Worm (Caenorhabditis elegans): Measurements from ENCODE around the gene hot-8.

hot-8 gene

ce11 chrX:1179984-1180383 is at the start of gene hot-8:
hot-8 (plus strand) TSS chrX:1180284.
- TF ChIP-seq sea-1 (GFP tag; conservative IDR thresholded peaks at IDR 0.05) (no peak), flt-1 (GFP tag; IDR thresholded peaks at IDR 0.05) (no peak), scrt-1 (GFP tag; IDR thresholded peaks at IDR 0.05) (no peak), tra-4 (tag; optimal IDR thresholded peaks at IDR 0.05) (no peak), hmbx-1 (tag; optimal IDR thresholded peaks at IDR 0.05) (no peak), tbx-11 (GFP tag; IDR thresholded peaks at IDR 0.05) (no peak), ceh-36 (tag; optimal IDR thresholded peaks at IDR 0.05) (no peak), ets-7 (tag; optimal IDR thresholded peaks at IDR 0.05) (no peak), hnd-1 (tag; optimal IDR thresholded peaks at IDR 0.05) (no peak), ceh-13 (GFP tag; optimal IDR thresholded peaks at IDR 0.05) (no peak), aly-1 (tag; optimal IDR thresholded peaks at IDR 0.05) (no peak), ama-1 (optimal IDR thresholded peaks at IDR 0.05) (no peak)

DNA sequence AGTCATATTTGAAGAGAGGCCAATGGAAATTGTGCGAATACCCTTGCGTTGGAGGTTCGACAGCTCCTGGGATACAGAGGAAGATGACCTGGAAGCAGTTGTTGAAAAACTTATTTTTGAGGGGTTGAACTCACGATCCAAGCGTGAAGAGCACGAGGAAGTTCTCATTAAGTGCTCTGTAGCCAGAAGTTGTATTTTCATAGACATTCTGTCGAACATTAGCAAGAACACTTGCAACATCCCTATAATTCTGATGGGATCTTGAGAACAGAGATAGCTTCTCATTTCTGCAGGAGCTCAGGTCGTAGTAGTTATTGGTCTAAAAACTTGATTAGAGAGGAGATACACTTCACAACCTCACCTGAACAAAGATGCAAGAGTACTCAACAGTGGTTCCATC is 38.5 kb upstream of the hot-8 start:
- TF ChIP-seq tbx-11 (GFP tag; IDR thresholded peaks at IDR 0.05) (no peak), tbx-37 (GFP tag; conservative IDR thresholded peaks at IDR 0.05) (no peak), pes-1 (GFP tag; IDR thresholded peaks at IDR 0.05) (no peak), ets-7 (tag; optimal IDR thresholded peaks at IDR 0.05) (no peak), hmbx-1 (tag; optimal IDR thresholded peaks at IDR 0.05) (no peak), F13C5.2 (tag; optimal IDR thresholded peaks at IDR 0.05) (no peak), hmg-4 (GFP tag; optimal IDR thresholded peaks at IDR 0.05) (no peak), flt-1 (GFP tag; IDR thresholded peaks at IDR 0.05) (no peak), aly-1 (tag; optimal IDR thresholded peaks at IDR 0.05) (no peak), B0310.2 (tag; optimal IDR thresholded peaks at IDR 0.05) (no peak), scrt-1 (GFP tag; IDR thresholded peaks at IDR 0.05) (no peak), ama-1 (optimal IDR thresholded peaks at IDR 0.05) (no peak), sea-1 (GFP tag; conservative IDR thresholded peaks at IDR 0.05) (no peak), hnd-1 (tag; optimal IDR thresholded peaks at IDR 0.05) (no peak), ceh-13 (GFP tag; optimal IDR thresholded peaks at IDR 0.05) (no peak), ceh-36 (tag; optimal IDR thresholded peaks at IDR 0.05) (no peak)

DNA sequence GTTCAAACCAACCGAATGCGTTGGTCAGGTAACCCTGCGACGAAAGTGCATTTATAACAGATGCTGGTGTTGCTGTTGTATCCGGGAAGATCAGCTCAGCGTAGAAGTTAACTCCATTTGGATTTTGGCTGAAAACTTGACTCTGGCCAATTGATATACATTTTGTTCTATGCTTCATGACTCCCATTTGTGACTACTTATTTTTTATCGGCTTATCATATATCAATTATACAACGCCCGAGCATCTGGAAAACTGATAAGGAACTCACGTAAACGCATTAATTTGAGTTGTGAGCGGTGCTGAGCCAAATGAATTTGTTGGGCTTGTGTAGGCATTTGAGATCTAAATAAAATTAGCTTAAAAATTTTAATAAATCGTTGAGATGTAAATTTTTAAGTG is 32.7 kb upstream of the hot-8 start:
- TF ChIP-seq ceh-13 (GFP tag; optimal IDR thresholded peaks at IDR 0.05) (no peak), B0310.2 (tag; optimal IDR thresholded peaks at IDR 0.05) (no peak), hmbx-1 (tag; optimal IDR thresholded peaks at IDR 0.05) (no peak), pes-1 (GFP tag; IDR thresholded peaks at IDR 0.05) (no peak), sea-1 (GFP tag; conservative IDR thresholded peaks at IDR 0.05) (no peak), ama-1 (optimal IDR thresholded peaks at IDR 0.05) (no peak), tra-4 (tag; optimal IDR thresholded peaks at IDR 0.05) (no peak), hmg-4 (GFP tag; optimal IDR thresholded peaks at IDR 0.05) (no peak), tbx-37 (GFP tag; conservative IDR thresholded peaks at IDR 0.05) (no peak), hnd-1 (tag; optimal IDR thresholded peaks at IDR 0.05) (no peak), scrt-1 (GFP tag; IDR thresholded peaks at IDR 0.05) (no peak), ceh-36 (tag; optimal IDR thresholded peaks at IDR 0.05) (no peak), aly-1 (tag; optimal IDR thresholded peaks at IDR 0.05) (no peak), flt-1 (GFP tag; IDR thresholded peaks at IDR 0.05) (no peak), ets-7 (tag; optimal IDR thresholded peaks at IDR 0.05) (no peak), F13C5.2 (tag; optimal IDR thresholded peaks at IDR 0.05) (no peak), tbx-11 (GFP tag; IDR thresholded peaks at IDR 0.05) (no peak)

- TF ChIP-seq pes-1 (GFP tag; IDR thresholded peaks at IDR 0.05) (no peak), ets-7 (tag; optimal IDR thresholded peaks at IDR 0.05) (no peak)
Observed at ce11 chrX:1148438-1148837, 31.6 kb upstream of the hot-8 start, which contains the start of the genes R193.2 and R193.6. R193.2 (minus strand) TSS chrX:1148585. R193.6 (plus strand) TSS chrX:1148787.

DNA sequence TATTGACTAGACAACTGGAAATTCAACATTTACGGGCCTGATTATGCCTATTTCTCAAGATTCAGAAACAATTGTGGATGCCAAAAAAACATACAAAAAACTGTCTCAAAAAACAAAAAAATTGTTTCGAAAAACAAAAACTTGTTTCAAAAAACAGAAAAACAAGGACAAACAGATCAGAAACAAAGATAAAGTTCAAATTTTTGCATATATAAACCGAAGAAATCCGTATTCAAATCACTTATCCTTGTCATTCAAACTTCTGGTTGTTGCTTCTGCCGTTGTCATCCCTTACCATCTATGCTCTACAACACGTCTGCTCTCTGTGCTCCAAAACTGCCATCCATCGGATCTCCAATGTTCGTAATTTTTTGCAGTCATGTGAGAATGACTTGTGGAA is 25.4 kb upstream of the hot-8 start, which contains the start of gene R193.1:
Gene R193.1, plus strand, starts transcription at position 301 of the 400 bp plus-strand sequence.
- TF ChIP-seq F13C5.2 (tag; optimal IDR thresholded peaks at IDR 0.05) = no peak
- no peak for TF ChIP-seq ets-7 (tag; optimal IDR thresholded peaks at IDR 0.05)
- TF ChIP-seq ceh-13 (GFP tag; optimal IDR thresholded peaks at IDR 0.05) = no peak
- no peak for TF ChIP-seq hmg-4 (GFP tag; optimal IDR thresholded peaks at IDR 0.05)
- no peak for TF ChIP-seq tra-4 (tag; optimal IDR thresholded peaks at IDR 0.05)
- TF ChIP-seq hmbx-1 (tag; optimal IDR thresholded peaks at IDR 0.05) = no peak
- TF ChIP-seq ama-1 (optimal IDR thresholded peaks at IDR 0.05) = no peak
- no peak for TF ChIP-seq pes-1 (GFP tag; IDR thresholded peaks at IDR 0.05)
- TF ChIP-seq aly-1 (tag; optimal IDR thresholded peaks at IDR 0.05) = no peak
- no peak for TF ChIP-seq scrt-1 (GFP tag; IDR thresholded peaks at IDR 0.05)
- no peak for TF ChIP-seq tbx-11 (GFP tag; IDR thresholded peaks at IDR 0.05)
- no peak for TF ChIP-seq flt-1 (GFP tag; IDR thresholded peaks at IDR 0.05)
- no peak for TF ChIP-seq B0310.2 (tag; optimal IDR thresholded peaks at IDR 0.05)
- TF ChIP-seq hnd-1 (tag; optimal IDR thresholded peaks at IDR 0.05) = no peak
- no peak for TF ChIP-seq sea-1 (GFP tag; conservative IDR thresholded peaks at IDR 0.05)
- TF ChIP-seq tbx-37 (GFP tag; conservative IDR thresholded peaks at IDR 0.05) = no peak
- no peak for TF ChIP-seq ceh-36 (tag; optimal IDR thresholded peaks at IDR 0.05)

ce11 chrX:1162019-1162418 is 18.1 kb upstream of the hot-8 start, which contains the start of gene tmc-1:
tmc-1 (plus strand) TSS chrX:1162207.
- TF ChIP-seq ets-7 (tag; optimal IDR thresholded peaks at IDR 0.05) (no peak), ceh-13 (GFP tag; optimal IDR thresholded peaks at IDR 0.05) (no peak), ama-1 (optimal IDR thresholded peaks at IDR 0.05) (no peak), flt-1 (GFP tag; IDR thresholded peaks at IDR 0.05) (no peak), tbx-37 (GFP tag; conservative IDR thresholded peaks at IDR 0.05) (no peak), scrt-1 (GFP tag; IDR thresholded peaks at IDR 0.05) (no peak), ceh-36 (tag; optimal IDR thresholded peaks at IDR 0.05) (no peak), aly-1 (tag; optimal IDR thresholded peaks at IDR 0.05) (no peak), B0310.2 (tag; optimal IDR thresholded peaks at IDR 0.05) (no peak), F13C5.2 (tag; optimal IDR thresholded peaks at IDR 0.05) (no peak), tbx-11 (GFP tag; IDR thresholded peaks at IDR 0.05) (no peak), hnd-1 (tag; optimal IDR thresholded peaks at IDR 0.05) (no peak)

- TF ChIP-seq tra-4 (tag; optimal IDR thresholded peaks at IDR 0.05) = no peak
- TF ChIP-seq ets-7 (tag; optimal IDR thresholded peaks at IDR 0.05) = no peak
- TF ChIP-seq flt-1 (GFP tag; IDR thresholded peaks at IDR 0.05) = no peak
- no peak for TF ChIP-seq ama-1 (optimal IDR thresholded peaks at IDR 0.05)
- no peak for TF ChIP-seq scrt-1 (GFP tag; IDR thresholded peaks at IDR 0.05)
- TF ChIP-seq ceh-36 (tag; optimal IDR thresholded peaks at IDR 0.05) = no peak
- TF ChIP-seq aly-1 (tag; optimal IDR thresholded peaks at IDR 0.05) = no peak
- TF ChIP-seq F13C5.2 (tag; optimal IDR thresholded peaks at IDR 0.05) = no peak
Observed at ce11 chrX:1167234-1167633, 12.8 kb upstream of the hot-8 start.
